Worm (Caenorhabditis elegans) whole organism, L2 larva: ENCODE measurements around the gene F41C3.8.
A peak's percentile ranks its signal among the peaks of the same experiment; 100 is the strongest.

Experiments used
- C34F6.9 ChIP-seq: fragments of 150-350 bp; optimal IDR thresholded peaks from 2 replicates; lab custom pipeline; 2014; ENCODE audit warnings: missing biosample characterization, missing genetic modification characterization
- F13H6.1 ChIP-seq: sonication (generic microtip); optimal IDR thresholded peaks from 2 replicates; lab custom pipeline; 2016; ENCODE audit warnings: missing genetic modification characterization, missing compliant biosample characterization
- R02D3.7 ChIP-seq: fragments of 150-350 bp; optimal IDR thresholded peaks from 2 replicates; lab custom pipeline; 2014; ENCODE audit warnings: missing biosample characterization, missing genetic modification characterization
- Y55F3AM.14 ChIP-seq: fragments of 200-800 bp; sonication (Bioruptor generic); optimal IDR thresholded peaks from 2 replicates; lab custom pipeline; 2018; ENCODE audit warnings: mild to moderate bottlenecking, missing genetic modification characterization, missing compliant biosample characterization
- ZK546.5 ChIP-seq: sonication (generic microtip); optimal IDR thresholded peaks from 2 replicates; lab custom pipeline; 2017; ENCODE audit warnings: missing biosample characterization, missing genetic modification characterization
- alr-1 ChIP-seq: fragments of 150-350 bp; optimal IDR thresholded peaks from 2 replicates; lab custom pipeline; 2014; ENCODE audit warnings: missing biosample characterization, missing genetic modification characterization
- aly-2 ChIP-seq: fragments of 150-350 bp; optimal IDR thresholded peaks from 2 replicates; lab custom pipeline; 2014; ENCODE audit warnings: missing biosample characterization, missing genetic modification characterization
- ama-1 ChIP-seq: fragments of 150-350 bp; optimal IDR thresholded peaks from 2 replicates; lab custom pipeline; 2018; ENCODE audit warnings: inconsistent platforms
- blmp-1 ChIP-seq: sonication (generic microtip); optimal IDR thresholded peaks from 2 replicates; lab custom pipeline; 2017; ENCODE audit warnings: missing genetic modification characterization, mild to moderate bottlenecking, missing compliant biosample characterization, antibody characterized with exemption, moderate library complexity; ENCODE audit not compliant: insufficient read depth
- ceh-16 ChIP-seq: fragments of 150-350 bp; optimal IDR thresholded peaks from 2 replicates; lab custom pipeline; 2014; ENCODE audit warnings: missing biosample characterization, missing genetic modification characterization
- ceh-82 ChIP-seq: fragments of 150-350 bp; optimal IDR thresholded peaks from 2 replicates; lab custom pipeline; 2014; ENCODE audit warnings: missing biosample characterization, missing genetic modification characterization
- crh-2 ChIP-seq: sonication (generic microtip); optimal IDR thresholded peaks from 2 replicates; lab custom pipeline; 2017; ENCODE audit warnings: missing biosample characterization, missing genetic modification characterization
- dmd-4 ChIP-seq: sonication (generic microtip); optimal IDR thresholded peaks from 2 replicates; lab custom pipeline; 2017; ENCODE audit warnings: missing biosample characterization, missing genetic modification characterization
- egl-27 ChIP-seq: sonication (generic microtip); optimal IDR thresholded peaks from 3 replicates; lab custom pipeline; 2017; ENCODE audit warnings: missing biosample characterization, missing genetic modification reagents, missing genetic modification characterization
- elt-1 ChIP-seq: fragments of 150-350 bp; optimal IDR thresholded peaks from 2 replicates; lab custom pipeline; 2014; ENCODE audit warnings: missing biosample characterization, missing genetic modification characterization
- elt-3 ChIP-seq: sonication (generic microtip); optimal IDR thresholded peaks from 2 replicates; lab custom pipeline; 2017; ENCODE audit warnings: missing biosample characterization, missing genetic modification characterization
- fos-1 ChIP-seq: fragments of 150-350 bp; optimal IDR thresholded peaks from 2 replicates; lab custom pipeline; 2014; ENCODE audit warnings: missing biosample characterization, missing genetic modification characterization
- gmeb-1 ChIP-seq: fragments of 150-350 bp; optimal IDR thresholded peaks from 2 replicates; lab custom pipeline; 2014; ENCODE audit warnings: missing biosample characterization, missing genetic modification characterization
- lin-11 ChIP-seq: fragments of 150-350 bp; sonication (generic microtip); optimal IDR thresholded peaks from 2 replicates; lab custom pipeline; 2014; ENCODE audit warnings: missing biosample characterization, missing genetic modification characterization, inconsistent platforms, mixed read lengths
- lin-13 ChIP-seq: fragments of 150-350 bp; optimal IDR thresholded peaks from 2 replicates; lab custom pipeline; 2014; ENCODE audit warnings: missing biosample characterization, missing genetic modification reagents, missing genetic modification characterization
- lsy-2 ChIP-seq, 2 experiments: fragments of 150-350 bp in 1 of 2; sonication (generic microtip) in 1 of 2; optimal IDR thresholded peaks; 2 replicates each; lab custom pipeline; 2014 to 2017; ENCODE audit warnings: missing biosample characterization in 2 of 2, missing genetic modification characterization in 2 of 2
- mab-5 ChIP-seq: fragments of 150-350 bp; optimal IDR thresholded peaks from 2 replicates; lab custom pipeline; 2014; ENCODE audit warnings: missing biosample characterization, missing genetic modification characterization
- mbf-1 ChIP-seq: sonication (generic microtip); optimal IDR thresholded peaks from 2 replicates; lab custom pipeline; 2017; ENCODE audit warnings: missing biosample characterization, missing genetic modification characterization
- mdl-1 ChIP-seq, 2 experiments: fragments of 150-350 bp in 1 of 2; sonication (generic microtip) in 1 of 2; optimal IDR thresholded peaks; 2 replicates each; lab custom pipeline; 2017; ENCODE audit warnings: missing biosample characterization in 2 of 2, missing genetic modification characterization in 2 of 2
- nhr-10 ChIP-seq: sonication (generic microtip); optimal IDR thresholded peaks from 2 replicates; lab custom pipeline; 2017; ENCODE audit warnings: missing biosample characterization, missing genetic modification characterization
- nhr-129 ChIP-seq: fragments of 150-350 bp; optimal IDR thresholded peaks from 2 replicates; lab custom pipeline; 2014; ENCODE audit warnings: missing biosample characterization, missing genetic modification characterization
- nhr-21 ChIP-seq: fragments of 150-350 bp; optimal IDR thresholded peaks from 2 replicates; lab custom pipeline; 2014; ENCODE audit warnings: missing biosample characterization, missing genetic modification characterization
- nhr-23 ChIP-seq: fragments of 150-350 bp; optimal IDR thresholded peaks from 2 replicates; lab custom pipeline; 2014; ENCODE audit warnings: missing biosample characterization, missing genetic modification reagents, missing genetic modification characterization
- nhr-237 ChIP-seq: fragments of 150-350 bp; optimal IDR thresholded peaks from 2 replicates; lab custom pipeline; 2014; ENCODE audit warnings: missing biosample characterization, missing genetic modification characterization
- nhr-25 ChIP-seq: fragments of 150-350 bp; sonication (generic microtip); optimal IDR thresholded peaks from 3 replicates; lab custom pipeline; 2014; ENCODE audit warnings: missing biosample characterization, missing genetic modification characterization
- nhr-6 ChIP-seq: fragments of 150-350 bp; optimal IDR thresholded peaks from 2 replicates; lab custom pipeline; 2014; ENCODE audit warnings: missing biosample characterization, missing genetic modification characterization
- nhr-77 ChIP-seq: fragments of 150-350 bp; optimal IDR thresholded peaks from 2 replicates; lab custom pipeline; 2014; ENCODE audit warnings: missing biosample characterization, missing genetic modification characterization
- peb-1 ChIP-seq: fragments of 150-350 bp; optimal IDR thresholded peaks from 2 replicates; lab custom pipeline; 2014; ENCODE audit warnings: missing biosample characterization, missing genetic modification characterization
- sem-4 ChIP-seq: fragments of 150-350 bp; optimal IDR thresholded peaks from 2 replicates; lab custom pipeline; 2014; ENCODE audit warnings: missing biosample characterization, missing genetic modification reagents, missing genetic modification characterization
- skn-1 ChIP-seq: sonication (generic microtip); optimal IDR thresholded peaks from 2 replicates; lab custom pipeline; 2017; ENCODE audit warnings: missing biosample characterization, missing genetic modification characterization
- sma-3 ChIP-seq: sonication (generic microtip); optimal IDR thresholded peaks from 2 replicates; lab custom pipeline; 2016; ENCODE audit warnings: missing genetic modification reagents, missing genetic modification characterization, missing compliant biosample characterization
- sma-9 ChIP-seq, 2 experiments: fragments of 150-350 bp in 1 of 2; sonication (generic microtip) in 1 of 2; optimal IDR thresholded peaks; 2 replicates each; lab custom pipeline; 2014 to 2016; ENCODE audit warnings: missing genetic modification characterization in 2 of 2, mild to moderate bottlenecking in 1 of 2, missing biosample characterization in 1 of 2, missing compliant biosample characterization in 1 of 2, missing genetic modification reagents in 1 of 2, moderate library complexity in 1 of 2
- snpc-4 ChIP-seq: fragments of 150-350 bp; optimal IDR thresholded peaks from 2 replicates; lab custom pipeline; 2014; ENCODE audit warnings: missing biosample characterization, missing genetic modification characterization
- unc-39 ChIP-seq: fragments of 150-350 bp; optimal IDR thresholded peaks from 2 replicates; lab custom pipeline; 2014; ENCODE audit warnings: missing biosample characterization, missing genetic modification characterization
- unc-55 ChIP-seq: fragments of 150-350 bp; sonication (generic microtip); optimal IDR thresholded peaks from 3 replicates; lab custom pipeline; 2014; ENCODE audit warnings: missing biosample characterization, missing genetic modification reagents, missing genetic modification characterization
- unc-62 ChIP-seq: fragments of 150-350 bp; optimal IDR thresholded peaks from 2 replicates; lab custom pipeline; 2014; ENCODE audit warnings: missing biosample characterization, missing genetic modification reagents, missing genetic modification characterization
- zag-1 ChIP-seq: fragments of 150-350 bp; optimal IDR thresholded peaks from 2 replicates; lab custom pipeline; 2014; ENCODE audit warnings: missing biosample characterization, missing genetic modification characterization
- ztf-1 ChIP-seq: fragments of 200-800 bp; sonication (Bioruptor generic); conservative IDR thresholded peaks from 2 replicates; pipeline ENCODE4 v1.3.6; 2022; ENCODE audit warnings: missing genetic modification characterization, missing compliant biosample characterization
- ztf-11 ChIP-seq: sonication (generic microtip); optimal IDR thresholded peaks from 2 replicates; lab custom pipeline; 2017; ENCODE audit warnings: missing biosample characterization, missing genetic modification characterization
- ztf-4 ChIP-seq: fragments of 150-350 bp; optimal IDR thresholded peaks from 2 replicates; lab custom pipeline; 2014; ENCODE audit warnings: missing biosample characterization, missing genetic modification characterization

Gene F41C3.8

ce11 chrII:4696055-4696454, 19.8 kb upstream of the F41C3.8 start:
- TF ChIP-seq elt-1 (no peak), crh-2 (tag; lab: Kevin White, UChicago) (peak; percentile 1)

- TF ChIP-seq lsy-2 (tag; optimal IDR thresholded peaks at IDR 0.05; lab: Kevin White, UChicago) (peak; percentile 98 to 99), skn-1 (tag; lab: Kevin White, UChicago) (peak; percentile 98), nhr-77 (tag; lab: Kevin White, UChicago) (no peak), aly-2 (tag; lab: Kevin White, UChicago) (no peak), egl-27 (peak; percentile 33), ZK546.5 (tag; lab: Kevin White, UChicago) (peak; percentile 48), alr-1 (tag; lab: Kevin White, UChicago) (no peak), nhr-23 (tag; lab: Kevin White, UChicago) (no peak), snpc-4 (tag; lab: Kevin White, UChicago) (peak; percentile 47), nhr-237 (tag; lab: Kevin White, UChicago) (no peak), peb-1 (tag; lab: Kevin White, UChicago) (no peak), fos-1 (tag; lab: Kevin White, UChicago) (peak; percentile 43), unc-62 (GFP tag; lab: Kevin White, UChicago) (no peak), nhr-10 (no peak), F13H6.1 (tag; lab: Kevin White, UChicago) (peak; percentile 25), sem-4 (peak; percentile 4), lin-13 (GFP tag; lab: Kevin White, UChicago) (peak; percentile 79), elt-1 (no peak), ama-1 (lab: Kevin White, UChicago) (no peak), C34F6.9 (tag; lab: Kevin White, UChicago) (peak; percentile 85), mbf-1 (tag; lab: Kevin White, UChicago) (no peak), nhr-25 (tag; lab: Kevin White, UChicago) (peak; percentile 67), elt-3 (tag; lab: Kevin White, UChicago) (no peak), sma-9 (GFP tag; optimal IDR thresholded peaks at IDR 0.05; lab: Kevin White, UChicago) (peak; percentile 71), sma-9 (tag; optimal IDR thresholded peaks at IDR 0.05; lab: Kevin White, UChicago) (no peak), nhr-21 (tag; lab: Kevin White, UChicago) (peak; percentile 70), gmeb-1 (tag; lab: Kevin White, UChicago) (peak; percentile 91), Y55F3AM.14 (GFP tag; lab: Kevin White, UChicago) (no peak), ceh-16 (no peak), R02D3.7 (tag; lab: Kevin White, UChicago) (peak; percentile 20), unc-39 (tag; lab: Kevin White, UChicago) (no peak), dmd-4 (tag; lab: Kevin White, UChicago) (no peak), ztf-1 (GFP tag; lab: Robert Waterston, UW) (no peak), crh-2 (tag; lab: Kevin White, UChicago) (peak; percentile 84), lin-11 (peak; percentile 53), nhr-129 (tag; lab: Kevin White, UChicago) (peak; percentile 81), nhr-6 (tag; lab: Kevin White, UChicago) (no peak), ceh-82 (tag; lab: Kevin White, UChicago) (no peak), zag-1 (tag; lab: Kevin White, UChicago) (no peak), sma-3 (GFP tag; lab: Kevin White, UChicago) (peak; percentile 56), mab-5 (peak; percentile 55), ztf-11 (tag; lab: Kevin White, UChicago) (no peak), unc-55 (GFP tag; lab: Kevin White, UChicago) (peak; percentile 95), mdl-1 (tag; optimal IDR thresholded peaks at IDR 0.05; lab: Kevin White, UChicago) (no peak), blmp-1 (tag; lab: Kevin White, UChicago) (peak; percentile 38), ztf-4 (tag; lab: Kevin White, UChicago) (no peak)
- TF ChIP-seq, all 48 proteins: peak for 22
These were observed 17.5 kb upstream of the F41C3.8 start, which contains the start of the genes rpn-5 and scc-1 for ce11 chrII:4698266-4698771. Gene rpn-5, minus strand, starts transcription at chrII:4698427. Gene scc-1, plus strand, starts transcription at chrII:4698721.
